Worm (Caenorhabditis elegans): ENCODE data around the gene ttll-12.
A peak's percentile ranks its signal among the peaks of the same experiment; 100 is the strongest.

The ttll-12 gene

ce11 chrII:9378174-9378573 is 39.4 kb downstream of the ttll-12 start:
- peak; percentile 68 for TF ChIP-seq fos-1 (tag; optimal IDR thresholded peaks at IDR 0.05)
- no peak for TF ChIP-seq nhr-23 (tag; optimal IDR thresholded peaks at IDR 0.05)
- TF ChIP-seq sma-3 (GFP tag; optimal IDR thresholded peaks at IDR 0.05), result no peak
- no peak for TF ChIP-seq ZK546.5 (tag; optimal IDR thresholded peaks at IDR 0.05)
- no peak for TF ChIP-seq nhr-10 (tag; optimal IDR thresholded peaks at IDR 0.05)
- no peak for TF ChIP-seq egl-27 (tag; optimal IDR thresholded peaks at IDR 0.05)
- TF ChIP-seq ztf-4 (tag; optimal IDR thresholded peaks at IDR 0.05), result no peak
- no peak for TF ChIP-seq ceh-82 (tag; optimal IDR thresholded peaks at IDR 0.05)
- TF ChIP-seq skn-1 (tag; optimal IDR thresholded peaks at IDR 0.05), result peak; percentile 19

ce11 chrII:9379796-9380195 is 41.0 kb downstream of the ttll-12 start, which contains the start of gene srh-48:
Gene srh-48, plus strand, starts transcription at chrII:9380096.
- TF ChIP-seq alr-1 (tag; optimal IDR thresholded peaks at IDR 0.05) (no peak), gmeb-1 (tag; optimal IDR thresholded peaks at IDR 0.05) (no peak), peb-1 (tag; optimal IDR thresholded peaks at IDR 0.05) (no peak), sem-4 (tag; optimal IDR thresholded peaks at IDR 0.05) (no peak), snpc-4 (tag; optimal IDR thresholded peaks at IDR 0.05) (no peak), mbf-1 (tag; optimal IDR thresholded peaks at IDR 0.05) (no peak), blmp-1 (tag; optimal IDR thresholded peaks at IDR 0.05; ENCODE audit: insufficient read depth) (no peak), F13H6.1 (tag; optimal IDR thresholded peaks at IDR 0.05) (no peak), unc-55 (GFP tag; optimal IDR thresholded peaks at IDR 0.05) (no peak), fos-1 (tag; optimal IDR thresholded peaks at IDR 0.05) (no peak), ceh-82 (tag; optimal IDR thresholded peaks at IDR 0.05) (no peak), nhr-11 (tag; optimal IDR thresholded peaks at IDR 0.05) (no peak), mab-5 (tag; optimal IDR thresholded peaks at IDR 0.05) (no peak), ZK546.5 (tag; optimal IDR thresholded peaks at IDR 0.05) (no peak)

- TF ChIP-seq egl-27 (tag; optimal IDR thresholded peaks at IDR 0.05) (no peak), lin-39 (tag; optimal IDR thresholded peaks at IDR 0.05) (no peak), elt-1 (tag; optimal IDR thresholded peaks at IDR 0.05) (no peak), fos-1 (tag; optimal IDR thresholded peaks at IDR 0.05) (no peak), ama-1 (optimal IDR thresholded peaks at IDR 0.05) (no peak), nhr-11 (tag; optimal IDR thresholded peaks at IDR 0.05) (no peak), mbf-1 (tag; optimal IDR thresholded peaks at IDR 0.05) (no peak)
These were observed 46.4 kb downstream of the ttll-12 start, which contains the start of gene C06C3.7 for ce11 chrII:9385241-9385640. Gene C06C3.7, plus strand, starts transcription at chrII:9385541.
